Worm (Caenorhabditis elegans) whole organism, L4 larva: Measurements from ENCODE around the gene F58H7.5.

Experiments used
- aha-1 ChIP-seq: fragments of 150-350 bp; peaks from one replicate; lab custom pipeline; 2014; ENCODE audit warnings: missing biosample characterization, missing genetic modification characterization
- ceh-20 ChIP-seq: fragments of 200-800 bp; sonication (Bioruptor generic); IDR thresholded peaks from 2 replicates; pipeline ENCODE4 v1.3.6; 2022; ENCODE audit warnings: missing genetic modification reagents, missing genetic modification characterization, missing compliant biosample characterization
- ceh-44 ChIP-seq: fragments of 200-800 bp; sonication (Bioruptor generic); IDR thresholded peaks from 2 replicates; pipeline ENCODE4 v1.3.6; 2022; ENCODE audit warnings: missing genetic modification reagents, missing genetic modification characterization, missing compliant biosample characterization
- ceh-62 ChIP-seq: sonication (generic microtip); optimal IDR thresholded peaks from 2 replicates; lab custom pipeline; 2017; ENCODE audit warnings: missing biosample characterization, missing genetic modification characterization
- ceh-82 ChIP-seq: sonication (generic microtip); optimal IDR thresholded peaks from 2 replicates; lab custom pipeline; 2017; ENCODE audit warnings: missing biosample characterization, missing genetic modification characterization
- daf-16 ChIP-seq, 3 experiments: sonication (generic microtip); optimal IDR thresholded peaks; 2 replicates each; lab custom pipeline; 2016 to 2017; ENCODE audit warnings: missing genetic modification characterization in 3 of 3, missing genetic modification reagents in 3 of 3, mild to moderate bottlenecking in 2 of 3, missing compliant biosample characterization in 2 of 3, missing biosample characterization in 1 of 3, moderate library complexity in 1 of 3
- dmd-6 ChIP-seq: fragments of 200-800 bp; sonication (Bioruptor generic); IDR thresholded peaks from 2 replicates; pipeline ENCODE4 v1.3.6; 2022; ENCODE audit warnings: missing genetic modification reagents, missing genetic modification characterization, missing compliant biosample characterization
- dpl-1 ChIP-seq: fragments of 150-350 bp; optimal IDR thresholded peaks from 2 replicates; lab custom pipeline; 2014; ENCODE audit warnings: missing biosample characterization, missing genetic modification reagents, missing genetic modification characterization
- duxl-1 ChIP-seq: sonication (generic microtip); optimal IDR thresholded peaks from 2 replicates; lab custom pipeline; 2016; ENCODE audit warnings: mild to moderate bottlenecking, missing genetic modification characterization, moderate library complexity, missing compliant biosample characterization; ENCODE audit not compliant: poor library complexity
- dve-1 ChIP-seq: sonication (generic microtip); optimal IDR thresholded peaks from 2 replicates; lab custom pipeline; 2017; ENCODE audit warnings: antibody characterized with exemption, mild to moderate bottlenecking, missing genetic modification characterization, missing compliant biosample characterization; ENCODE audit not compliant: insufficient read depth
- fkh-10 ChIP-seq: fragments of 150-350 bp; optimal IDR thresholded peaks from 2 replicates; lab custom pipeline; 2014; ENCODE audit warnings: missing biosample characterization, missing genetic modification reagents, missing genetic modification characterization
- hif-1 ChIP-seq, 2 experiments: sonication (generic microtip); optimal IDR thresholded peaks; 2 replicates each; lab custom pipeline; 2016 to 2017; ENCODE audit warnings: missing compliant biosample characterization in 2 of 2, missing genetic modification characterization in 2 of 2, missing genetic modification reagents in 2 of 2, missing genotype in 2 of 2, mild to moderate bottlenecking in 1 of 2
- hlh-11 ChIP-seq: fragments of 200-800 bp; sonication (Bioruptor generic); optimal IDR thresholded peaks from 2 replicates; lab custom pipeline; 2018; ENCODE audit warnings: mild to moderate bottlenecking, missing genetic modification characterization, missing compliant biosample characterization
- hlh-30 ChIP-seq: sonication (generic microtip); optimal IDR thresholded peaks from 2 replicates; lab custom pipeline; 2017; ENCODE audit warnings: antibody characterized with exemption, mild to moderate bottlenecking, missing genetic modification characterization, missing compliant biosample characterization; ENCODE audit not compliant: insufficient read depth
- hmg-1.1 ChIP-seq: fragments of 200-800 bp; sonication (Bioruptor generic); IDR thresholded peaks from 2 replicates; pipeline ENCODE4 v1.3.6; 2022; ENCODE audit warnings: missing genetic modification reagents, missing genetic modification characterization, missing compliant biosample characterization
- lin-13 ChIP-seq: fragments of 150-350 bp; optimal IDR thresholded peaks from 2 replicates; lab custom pipeline; 2014; ENCODE audit warnings: missing biosample characterization, missing genetic modification reagents, missing genetic modification characterization
- lin-15B ChIP-seq: fragments of 150-350 bp; sonication (generic microtip); optimal IDR thresholded peaks from 3 replicates; lab custom pipeline; 2014; ENCODE audit warnings: missing biosample characterization, missing genetic modification characterization
- lin-38 ChIP-seq: fragments of 200-800 bp; sonication (Bioruptor generic); IDR thresholded peaks from 2 replicates; pipeline ENCODE4 v1.3.6; 2022; ENCODE audit warnings: missing genetic modification reagents, missing genetic modification characterization, missing compliant biosample characterization
- lsy-2 ChIP-seq, 2 experiments: fragments of 150-350 bp in 1 of 2; sonication (generic microtip) in 1 of 2; optimal IDR thresholded peaks; 2 replicates each; lab custom pipeline; 2014 to 2017; ENCODE audit warnings: missing biosample characterization in 2 of 2, missing genetic modification characterization in 2 of 2
- madf-5 ChIP-seq, 2 experiments: fragments of 200-800 bp; sonication (Bioruptor generic); IDR thresholded peaks; 2 replicates each; pipeline ENCODE4 v1.3.6; 2022; ENCODE audit warnings: missing compliant biosample characterization in 2 of 2, missing genetic modification characterization in 2 of 2
- mdl-1 ChIP-seq, 2 experiments: fragments of 150-350 bp in 1 of 2; sonication (generic microtip) in 1 of 2; optimal IDR thresholded peaks; 2 replicates each; lab custom pipeline; 2014 to 2017; ENCODE audit warnings: missing biosample characterization in 2 of 2, missing genetic modification characterization in 2 of 2
- mep-1 ChIP-seq: fragments of 150-350 bp; sonication (generic microtip); optimal IDR thresholded peaks from 3 replicates; lab custom pipeline; 2014; ENCODE audit warnings: missing biosample characterization, missing genetic modification characterization
- mes-2 ChIP-seq: sonication (generic microtip); optimal IDR thresholded peaks from 2 replicates; lab custom pipeline; 2016; ENCODE audit warnings: missing genotype, mild to moderate bottlenecking, missing genetic modification characterization, missing compliant biosample characterization; ENCODE audit not compliant: poor library complexity, severe bottlenecking
- mxl-3 ChIP-seq: fragments of 200-800 bp; sonication (Bioruptor generic); optimal IDR thresholded peaks from 2 replicates; lab custom pipeline; 2018; ENCODE audit warnings: mild to moderate bottlenecking, missing genetic modification characterization, missing compliant biosample characterization
- nhr-102 ChIP-seq: sonication (generic microtip); optimal IDR thresholded peaks from 2 replicates; lab custom pipeline; 2016; ENCODE audit warnings: mild to moderate bottlenecking, missing genetic modification characterization, moderate library complexity, missing compliant biosample characterization
- nhr-11 ChIP-seq: fragments of 150-350 bp; optimal IDR thresholded peaks from 2 replicates; lab custom pipeline; 2014; ENCODE audit warnings: missing biosample characterization, missing genetic modification characterization
- nhr-28 ChIP-seq: fragments of 150-350 bp; optimal IDR thresholded peaks from 2 replicates; lab custom pipeline; 2014; ENCODE audit warnings: missing biosample characterization, missing genetic modification characterization
- nhr-41 ChIP-seq: fragments of 200-800 bp; sonication (Bioruptor generic); IDR thresholded peaks from 2 replicates; pipeline ENCODE4 v1.3.6; 2022; ENCODE audit warnings: missing genetic modification reagents, missing genetic modification characterization, missing compliant biosample characterization
- nhr-6 ChIP-seq: fragments of 150-350 bp; optimal IDR thresholded peaks from 2 replicates; lab custom pipeline; 2014; ENCODE audit warnings: missing biosample characterization, missing genetic modification characterization
- nhr-77 ChIP-seq: fragments of 150-350 bp; optimal IDR thresholded peaks from 2 replicates; lab custom pipeline; 2014; ENCODE audit warnings: missing biosample characterization, missing genetic modification characterization
- pha-4 ChIP-seq, 2 experiments: fragments of 150-350 bp in 1 of 2; fragments of 200-800 bp in 1 of 2; sonication (Bioruptor generic) in 1 of 2; IDR thresholded peaks in 1 of 2; optimal IDR thresholded peaks in 1 of 2; 2 replicates each; pipeline versions ENCODE4 v1.3.6 to Lab custom; 2014 to 2022; ENCODE audit warnings: missing genetic modification characterization in 2 of 2, missing genetic modification reagents in 2 of 2, missing biosample characterization in 1 of 2, missing compliant biosample characterization in 1 of 2
- pqm-1 ChIP-seq: sonication (generic microtip); optimal IDR thresholded peaks from 2 replicates; lab custom pipeline; 2017; ENCODE audit warnings: missing biosample characterization, missing genetic modification characterization
- rbr-2 ChIP-seq: sonication (generic microtip); optimal IDR thresholded peaks from 2 replicates; lab custom pipeline; 2016; ENCODE audit warnings: missing genotype, missing genetic modification characterization, missing compliant biosample characterization
- saeg-2 ChIP-seq: fragments of 200-800 bp; sonication (Bioruptor generic); IDR thresholded peaks from 2 replicates; pipeline ENCODE4 v1.3.6; 2022; ENCODE audit warnings: missing genetic modification reagents, missing genetic modification characterization, missing compliant biosample characterization
- spr-1 ChIP-seq: sonication (generic microtip); optimal IDR thresholded peaks from 2 replicates; lab custom pipeline; 2016; ENCODE audit warnings: mild to moderate bottlenecking, missing genetic modification characterization, missing compliant biosample characterization
- spr-3 ChIP-seq: fragments of 200-800 bp; sonication (Bioruptor generic); optimal IDR thresholded peaks from 2 replicates; lab custom pipeline; 2018; ENCODE audit warnings: mild to moderate bottlenecking, missing genetic modification characterization, missing compliant biosample characterization
- tag-97 ChIP-seq: fragments of 200-800 bp; sonication (Bioruptor generic); IDR thresholded peaks from 2 replicates; pipeline ENCODE4 v1.3.6; 2022; ENCODE audit warnings: missing genetic modification characterization, missing compliant biosample characterization
- unc-62 ChIP-seq, 3 experiments: fragments of 150-350 bp in 1 of 3; sonication (generic microtip); optimal IDR thresholded peaks in 2 of 3; peaks in 1 of 3; 1 replicate in 1 of 3; 2 replicates in 2 of 3; lab custom pipeline; 2014 to 2017; ENCODE audit warnings: missing biosample characterization in 3 of 3, missing genetic modification characterization in 3 of 3, missing genetic modification reagents in 3 of 3, missing genotype in 1 of 3
- vab-7 ChIP-seq: fragments of 200-800 bp; sonication (Bioruptor generic); IDR thresholded peaks from 2 replicates; pipeline ENCODE4 v1.3.6; 2022; ENCODE audit warnings: missing genetic modification reagents, missing genetic modification characterization, missing compliant biosample characterization
- zip-2 ChIP-seq: fragments of 150-350 bp; optimal IDR thresholded peaks from 2 replicates; lab custom pipeline; 2014; ENCODE audit warnings: missing biosample characterization, missing genetic modification characterization

The F58H7.5 gene

DNA sequence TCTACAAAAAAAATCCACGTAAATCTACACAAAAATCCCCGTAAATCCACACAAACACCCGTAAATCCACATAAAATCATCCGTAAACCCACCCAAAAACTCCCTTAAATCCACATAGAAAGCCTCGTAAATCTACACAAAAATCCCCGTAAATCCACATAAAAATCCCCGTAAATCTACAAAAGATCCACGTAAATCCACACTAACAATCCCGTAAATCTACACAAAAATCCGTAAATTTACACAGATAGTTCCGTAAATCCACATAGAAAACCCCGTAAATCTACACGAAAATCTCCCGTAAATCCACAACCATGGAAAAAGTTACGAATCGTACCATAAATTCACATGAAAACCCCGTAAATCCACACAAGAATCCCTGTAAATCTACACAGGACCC lies 41.2 kb upstream of the F58H7.5 start:
- TF ChIP-seq unc-62 (GFP tag; optimal IDR thresholded peaks at IDR 0.05 in 1 of 2; lab: Kevin White, UChicago) (peak in 1 of 2 experiments; percentile 22), unc-62 (tag; optimal IDR thresholded peaks at IDR 0.05; lab: Kevin White, UChicago) (no peak), spr-3 (GFP tag; lab: Kevin White, UChicago) (no peak)

ce11 chrIV:884707-885394 lies 34.9 kb upstream of the F58H7.5 start, which contains the start of gene mak-2:
Gene mak-2 (plus strand): TSS chrIV:885344.
- no peak for TF ChIP-seq tag-97
- peak; percentile 52 for TF ChIP-seq vab-7 (GFP tag; lab: Robert Waterston, UW)
- TF ChIP-seq zip-2 (tag; lab: Kevin White, UChicago): no peak
- TF ChIP-seq fkh-10 (GFP tag; lab: Kevin White, UChicago): peak; percentile 7
- no peak for TF ChIP-seq ceh-44 (GFP tag; lab: Robert Waterston, UW)
- peak; percentile 63 for TF ChIP-seq dmd-6 (GFP tag; lab: Robert Waterston, UW)
- no peak for TF ChIP-seq ceh-62 (tag; lab: Kevin White, UChicago)
- peak; percentile 74 for TF ChIP-seq nhr-77 (tag; lab: Kevin White, UChicago)
- TF ChIP-seq nhr-41 (GFP tag; lab: Robert Waterston, UW): no peak
- TF ChIP-seq nhr-28 (tag; lab: Kevin White, UChicago): peak; percentile 79
- TF ChIP-seq madf-5 (GFP tag; IDR thresholded peaks at IDR 0.05; lab: Robert Waterston, UW): no peak
- TF ChIP-seq mep-1 (tag; lab: Kevin White, UChicago): peak; percentile 86
- peak; percentile 25 to 84 for TF ChIP-seq lsy-2 (tag; optimal IDR thresholded peaks at IDR 0.05; lab: Kevin White, UChicago)
- peak; percentile 68 for TF ChIP-seq rbr-2 (tag; lab: Kevin White, UChicago)
- TF ChIP-seq nhr-11: peak; percentile 52
- TF ChIP-seq dve-1 (tag; lab: Kevin White, UChicago): peak; percentile 71
- 0 out of 2 replicates have a peak, but pooled peaks have one; percentile 34 for TF ChIP-seq ceh-20 (GFP tag; lab: Robert Waterston, UW)
- TF ChIP-seq nhr-102: peak; percentile 26
- no peak for TF ChIP-seq ceh-82
- peak in 1 of 2 experiments; percentile 43 for TF ChIP-seq hif-1 (tag; optimal IDR thresholded peaks at IDR 0.05; lab: Kevin White, UChicago)
- TF ChIP-seq mdl-1 (tag; optimal IDR thresholded peaks at IDR 0.05; lab: Kevin White, UChicago): peak in 1 of 2 experiments; percentile 47
- peak; percentile 27 for TF ChIP-seq duxl-1
- peak; percentile 78 for TF ChIP-seq lin-13
- TF ChIP-seq nhr-6: peak; percentile 55
- no peak for TF ChIP-seq spr-1 (tag; lab: Kevin White, UChicago)
- peak; percentile 74 for TF ChIP-seq pqm-1 (tag; lab: Kevin White, UChicago)
- peak; percentile 67 for TF ChIP-seq hmg-1.1 (GFP tag; lab: Robert Waterston, UW)
- TF ChIP-seq lin-38 (GFP tag; lab: Robert Waterston, UW): peak; percentile 96
- TF ChIP-seq pha-4 (GFP tag; IDR thresholded peaks at IDR 0.05; lab: Robert Waterston, UW): no peak
- peak; percentile 12 for TF ChIP-seq pha-4 (tag; optimal IDR thresholded peaks at IDR 0.05; lab: Kevin White, UChicago)
- TF ChIP-seq mes-2 (tag; lab: Kevin White, UChicago): peak; percentile 84
- TF ChIP-seq unc-62 (GFP tag; optimal IDR thresholded peaks at IDR 0.05 in 1 of 2; lab: Kevin White, UChicago): peak in 1 of 2 experiments; percentile 98
- no peak for TF ChIP-seq unc-62 (tag; optimal IDR thresholded peaks at IDR 0.05; lab: Kevin White, UChicago)
- TF ChIP-seq hlh-11: peak; percentile 71
- peak; percentile 52 for TF ChIP-seq lin-15B (tag; lab: Kevin White, UChicago)
- no peak for TF ChIP-seq saeg-2
- TF ChIP-seq mxl-3 (GFP tag; lab: Kevin White, UChicago): peak; percentile 46
- peak; percentile 78 for TF ChIP-seq dpl-1 (GFP tag; lab: Kevin White, UChicago)
- TF ChIP-seq aha-1 (tag; lab: Kevin White, UChicago): no peak
- no peak for TF ChIP-seq daf-16 (GFP tag; optimal IDR thresholded peaks at IDR 0.05; lab: Kevin White, UChicago)
- peak; percentile 57 for TF ChIP-seq daf-16 (tag; optimal IDR thresholded peaks at IDR 0.05; lab: Kevin White, UChicago)
- peak; percentile 75 for TF ChIP-seq hlh-30 (tag; lab: Kevin White, UChicago)
- TF ChIP-seq, all 104 proteins: peak for 29
